Worm (Caenorhabditis elegans) whole organism, L2 larva: Measurements from ENCODE around the gene prx-1.

Experiments
- C34F6.9 ChIP-seq: fragments of 150-350 bp; optimal IDR thresholded peaks from 2 replicates; lab custom pipeline; 2014; ENCODE audit warnings: missing biosample characterization, missing genetic modification characterization
- F13H6.1 ChIP-seq: sonication (generic microtip); optimal IDR thresholded peaks from 2 replicates; lab custom pipeline; 2016; ENCODE audit warnings: missing genetic modification characterization, missing compliant biosample characterization
- ZK546.5 ChIP-seq: sonication (generic microtip); optimal IDR thresholded peaks from 2 replicates; lab custom pipeline; 2017; ENCODE audit warnings: missing biosample characterization, missing genetic modification characterization
- aly-2 ChIP-seq: fragments of 150-350 bp; optimal IDR thresholded peaks from 2 replicates; lab custom pipeline; 2014; ENCODE audit warnings: missing biosample characterization, missing genetic modification characterization
- ceh-16 ChIP-seq: fragments of 150-350 bp; optimal IDR thresholded peaks from 2 replicates; lab custom pipeline; 2014; ENCODE audit warnings: missing biosample characterization, missing genetic modification characterization
- ceh-82 ChIP-seq: fragments of 150-350 bp; optimal IDR thresholded peaks from 2 replicates; lab custom pipeline; 2014; ENCODE audit warnings: missing biosample characterization, missing genetic modification characterization
- crh-2 ChIP-seq: sonication (generic microtip); optimal IDR thresholded peaks from 2 replicates; lab custom pipeline; 2017; ENCODE audit warnings: missing biosample characterization, missing genetic modification characterization
- dmd-4 ChIP-seq: sonication (generic microtip); optimal IDR thresholded peaks from 2 replicates; lab custom pipeline; 2017; ENCODE audit warnings: missing biosample characterization, missing genetic modification characterization
- egl-27 ChIP-seq: sonication (generic microtip); optimal IDR thresholded peaks from 3 replicates; lab custom pipeline; 2017; ENCODE audit warnings: missing biosample characterization, missing genetic modification reagents, missing genetic modification characterization
- elt-3 ChIP-seq: sonication (generic microtip); optimal IDR thresholded peaks from 2 replicates; lab custom pipeline; 2017; ENCODE audit warnings: missing biosample characterization, missing genetic modification characterization
- lin-11 ChIP-seq: fragments of 150-350 bp; sonication (generic microtip); optimal IDR thresholded peaks from 2 replicates; lab custom pipeline; 2014; ENCODE audit warnings: missing biosample characterization, missing genetic modification characterization, inconsistent platforms, mixed read lengths
- lin-13 ChIP-seq: fragments of 150-350 bp; optimal IDR thresholded peaks from 2 replicates; lab custom pipeline; 2014; ENCODE audit warnings: missing biosample characterization, missing genetic modification reagents, missing genetic modification characterization
- lin-39 ChIP-seq: fragments of 150-350 bp; optimal IDR thresholded peaks from 2 replicates; lab custom pipeline; 2014; ENCODE audit warnings: missing biosample characterization, missing genetic modification reagents, missing genetic modification characterization
- lsy-2 ChIP-seq, 2 experiments: fragments of 150-350 bp in 1 of 2; sonication (generic microtip) in 1 of 2; optimal IDR thresholded peaks; 2 replicates each; lab custom pipeline; 2014 to 2017; ENCODE audit warnings: missing biosample characterization in 2 of 2, missing genetic modification characterization in 2 of 2
- mbf-1 ChIP-seq: sonication (generic microtip); optimal IDR thresholded peaks from 2 replicates; lab custom pipeline; 2017; ENCODE audit warnings: missing biosample characterization, missing genetic modification characterization
- mdl-1 ChIP-seq, 2 experiments: fragments of 150-350 bp in 1 of 2; sonication (generic microtip) in 1 of 2; optimal IDR thresholded peaks; 2 replicates each; lab custom pipeline; 2017; ENCODE audit warnings: missing biosample characterization in 2 of 2, missing genetic modification characterization in 2 of 2
- nhr-11 ChIP-seq: fragments of 150-350 bp; optimal IDR thresholded peaks from 2 replicates; lab custom pipeline; 2014; ENCODE audit warnings: missing biosample characterization, missing genetic modification characterization
- nhr-12 ChIP-seq: fragments of 150-350 bp; optimal IDR thresholded peaks from 2 replicates; lab custom pipeline; 2014; ENCODE audit warnings: missing biosample characterization, missing genetic modification characterization
- nhr-129 ChIP-seq: fragments of 150-350 bp; optimal IDR thresholded peaks from 2 replicates; lab custom pipeline; 2014; ENCODE audit warnings: missing biosample characterization, missing genetic modification characterization
- nhr-237 ChIP-seq: fragments of 150-350 bp; optimal IDR thresholded peaks from 2 replicates; lab custom pipeline; 2014; ENCODE audit warnings: missing biosample characterization, missing genetic modification characterization
- nhr-25 ChIP-seq: fragments of 150-350 bp; sonication (generic microtip); optimal IDR thresholded peaks from 3 replicates; lab custom pipeline; 2014; ENCODE audit warnings: missing biosample characterization, missing genetic modification characterization
- nhr-6 ChIP-seq: fragments of 150-350 bp; optimal IDR thresholded peaks from 2 replicates; lab custom pipeline; 2014; ENCODE audit warnings: missing biosample characterization, missing genetic modification characterization
- nhr-77 ChIP-seq: fragments of 150-350 bp; optimal IDR thresholded peaks from 2 replicates; lab custom pipeline; 2014; ENCODE audit warnings: missing biosample characterization, missing genetic modification characterization
- sem-4 ChIP-seq: fragments of 150-350 bp; optimal IDR thresholded peaks from 2 replicates; lab custom pipeline; 2014; ENCODE audit warnings: missing biosample characterization, missing genetic modification reagents, missing genetic modification characterization
- skn-1 ChIP-seq: sonication (generic microtip); optimal IDR thresholded peaks from 2 replicates; lab custom pipeline; 2017; ENCODE audit warnings: missing biosample characterization, missing genetic modification characterization
- sma-3 ChIP-seq: sonication (generic microtip); optimal IDR thresholded peaks from 2 replicates; lab custom pipeline; 2016; ENCODE audit warnings: missing genetic modification reagents, missing genetic modification characterization, missing compliant biosample characterization
- unc-55 ChIP-seq: fragments of 150-350 bp; sonication (generic microtip); optimal IDR thresholded peaks from 3 replicates; lab custom pipeline; 2014; ENCODE audit warnings: missing biosample characterization, missing genetic modification reagents, missing genetic modification characterization
- zag-1 ChIP-seq: fragments of 150-350 bp; optimal IDR thresholded peaks from 2 replicates; lab custom pipeline; 2014; ENCODE audit warnings: missing biosample characterization, missing genetic modification characterization
- ztf-11 ChIP-seq: sonication (generic microtip); optimal IDR thresholded peaks from 2 replicates; lab custom pipeline; 2017; ENCODE audit warnings: missing biosample characterization, missing genetic modification characterization
- ztf-4 ChIP-seq: fragments of 150-350 bp; optimal IDR thresholded peaks from 2 replicates; lab custom pipeline; 2014; ENCODE audit warnings: missing biosample characterization, missing genetic modification characterization

Gene prx-1

DNA sequence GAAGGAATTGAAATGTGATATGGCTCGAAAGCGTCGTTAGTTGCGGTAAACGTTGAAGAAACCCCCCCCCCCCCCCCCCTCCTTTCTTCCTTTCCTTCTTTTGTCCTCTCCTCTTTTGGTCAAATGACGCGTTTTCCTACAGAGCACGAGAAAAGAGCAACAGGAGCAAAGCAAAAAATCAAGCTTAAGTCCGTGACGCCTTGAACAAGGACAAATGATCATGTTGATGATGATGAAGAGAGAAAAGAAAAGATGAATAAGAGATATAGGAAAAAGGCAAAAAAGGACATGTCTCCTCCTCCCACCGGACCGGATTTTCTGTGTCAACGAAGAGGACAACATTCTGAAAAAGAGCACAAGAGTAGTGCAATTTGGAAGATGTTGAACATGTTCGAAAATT lies 45.8 kb downstream of the prx-1 start:
- TF ChIP-seq F13H6.1 (tag; lab: Kevin White, UChicago) = no peak
- TF ChIP-seq zag-1 (tag; lab: Kevin White, UChicago) = no peak
- TF ChIP-seq crh-2 = no peak
- TF ChIP-seq nhr-6 (tag; lab: Kevin White, UChicago) = no peak
- TF ChIP-seq lin-39 (tag; lab: Kevin White, UChicago) = no peak
- no peak for TF ChIP-seq mdl-1 (tag; optimal IDR thresholded peaks at IDR 0.05; lab: Kevin White, UChicago)
- TF ChIP-seq lin-13 (GFP tag; lab: Kevin White, UChicago) = no peak
- no peak for TF ChIP-seq aly-2 (tag; lab: Kevin White, UChicago)
- TF ChIP-seq nhr-25 (tag; lab: Kevin White, UChicago) = no peak
- TF ChIP-seq lsy-2 (tag; optimal IDR thresholded peaks at IDR 0.05; lab: Kevin White, UChicago) = no peak
- no peak for TF ChIP-seq lin-11 (tag; lab: Kevin White, UChicago)
- TF ChIP-seq unc-55 (GFP tag; lab: Kevin White, UChicago) = no peak
- TF ChIP-seq C34F6.9 (tag; lab: Kevin White, UChicago) = no peak
- TF ChIP-seq ztf-11 = no peak
- no peak for TF ChIP-seq dmd-4 (tag; lab: Kevin White, UChicago)
- no peak for TF ChIP-seq ZK546.5
- TF ChIP-seq, all 48 proteins: peak for 0

DNA sequence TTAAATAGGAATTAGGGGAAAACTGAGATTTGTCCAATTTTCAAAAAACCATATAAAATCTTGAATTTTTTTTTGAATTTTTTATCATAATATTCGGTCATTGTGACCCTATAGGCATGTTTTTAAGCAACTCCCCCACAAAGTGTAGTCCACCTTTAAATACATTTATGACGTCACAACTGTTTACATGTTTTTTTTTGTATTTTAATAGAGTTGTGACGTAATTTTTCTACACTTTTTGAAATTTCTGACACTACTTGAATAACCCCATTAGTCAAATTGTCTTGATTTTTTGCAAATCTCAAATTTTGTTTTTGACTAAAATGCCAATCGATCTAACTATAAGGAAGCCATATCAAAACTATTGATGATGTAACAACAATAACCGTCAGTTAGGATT lies 52.4 kb downstream of the prx-1 start:
- TF ChIP-seq ztf-11 = no peak
- no peak for TF ChIP-seq elt-3
- no peak for TF ChIP-seq sem-4 (tag; lab: Kevin White, UChicago)
- no peak for TF ChIP-seq nhr-11 (tag; lab: Kevin White, UChicago)
- no peak for TF ChIP-seq sma-3 (GFP tag; lab: Kevin White, UChicago)
- no peak for TF ChIP-seq lin-13 (GFP tag; lab: Kevin White, UChicago)
- TF ChIP-seq nhr-12 (tag; lab: Kevin White, UChicago) = no peak
- TF ChIP-seq skn-1 = no peak
- TF ChIP-seq egl-27 = no peak
- TF ChIP-seq ztf-4 (tag; lab: Kevin White, UChicago) = no peak
- no peak for TF ChIP-seq mbf-1
- TF ChIP-seq nhr-129 = no peak
- no peak for TF ChIP-seq lin-11 (tag; lab: Kevin White, UChicago)
- no peak for TF ChIP-seq nhr-6 (tag; lab: Kevin White, UChicago)
- TF ChIP-seq ceh-16 (tag; lab: Kevin White, UChicago) = no peak

DNA sequence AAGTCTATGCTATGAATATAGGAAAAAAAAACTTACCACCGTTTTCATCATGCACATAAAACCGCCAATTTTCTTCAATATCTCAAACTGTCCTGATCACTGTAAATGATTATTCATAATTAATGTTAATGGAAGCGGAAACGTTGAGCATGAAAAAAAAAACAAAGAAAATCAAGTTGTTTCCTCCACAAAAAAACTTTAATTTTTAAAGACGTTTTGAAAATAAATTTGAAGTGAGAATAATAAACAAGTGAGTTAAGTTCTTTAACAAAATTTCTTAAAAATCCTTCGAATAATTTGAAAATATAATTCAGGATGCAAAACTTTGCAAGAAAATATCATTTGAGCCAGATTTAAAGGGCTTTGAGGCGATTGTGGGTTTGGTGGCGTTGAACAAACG lies 56.6 kb downstream of the prx-1 start, which contains the start of gene irk-3:
irk-3 (minus strand) TSS at position 101 of the 400 bp plus-strand sequence.
- TF ChIP-seq lin-39 (tag; lab: Kevin White, UChicago) (no peak), sma-3 (GFP tag; lab: Kevin White, UChicago) (no peak), ceh-82 (tag; lab: Kevin White, UChicago) (no peak), nhr-77 (tag; lab: Kevin White, UChicago) (no peak), nhr-6 (tag; lab: Kevin White, UChicago) (no peak), nhr-237 (tag; lab: Kevin White, UChicago) (no peak), nhr-25 (tag; lab: Kevin White, UChicago) (no peak), zag-1 (tag; lab: Kevin White, UChicago) (no peak), nhr-12 (tag; lab: Kevin White, UChicago) (no peak), ztf-11 (no peak), C34F6.9 (tag; lab: Kevin White, UChicago) (no peak)
